Fruit fly (Drosophila melanogaster): ENCODE measurements around the gene ppk7.

DNA sequence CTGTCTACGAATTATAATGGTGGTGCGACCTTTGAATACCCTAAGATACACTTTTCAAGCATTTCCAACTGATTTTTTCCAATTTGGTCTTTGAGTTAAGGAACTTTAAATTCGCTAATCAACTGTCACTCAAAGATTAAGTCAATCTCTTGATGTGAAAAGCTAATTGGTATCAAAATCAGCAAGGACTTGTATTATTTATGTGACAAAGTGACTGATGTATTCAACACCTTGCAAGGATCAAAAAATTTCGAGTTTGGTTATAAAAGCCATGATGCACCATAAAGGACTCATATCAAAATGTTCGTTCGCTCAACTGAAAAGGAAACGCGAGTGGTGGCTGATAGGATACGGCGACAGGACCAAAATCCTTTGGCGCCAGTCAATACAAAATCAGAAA is 525 bp upstream of the ppk7 start, which contains the start of gene ppk14:
- TF ChIP-seq sv (GFP tag; optimal IDR thresholded peaks at IDR 0.05) (no peak), br (GFP tag; optimal IDR thresholded peaks at IDR 0.05) (no peak), tai (GFP tag; optimal IDR thresholded peaks at IDR 0.05) (no peak)
